Worm (Caenorhabditis elegans): ENCODE measurements around the gene K07F5.22.

Gene K07F5.22

ce11 chrIV:9866865-9867264 is 2.0 kb downstream of the K07F5.22 start:
- no peak for TF ChIP-seq hlh-26 (GFP tag; conservative IDR thresholded peaks at IDR 0.05)
- no peak for TF ChIP-seq egl-44 (GFP tag; IDR thresholded peaks at IDR 0.05)
- no peak for TF ChIP-seq ztf-28 (GFP tag; IDR thresholded peaks at IDR 0.05)
- no peak for TF ChIP-seq snpc-4 (GFP tag; optimal IDR thresholded peaks at IDR 0.05)
- no peak for TF ChIP-seq snpc-4 (tag; optimal IDR thresholded peaks at IDR 0.05)
- no peak for TF ChIP-seq B0035.1 (tag; optimal IDR thresholded peaks at IDR 0.05)
- TF ChIP-seq nhr-90 (tag; optimal IDR thresholded peaks at IDR 0.05): no peak
- TF ChIP-seq aptf-3 (GFP tag; IDR thresholded peaks at IDR 0.05): no peak
- TF ChIP-seq atf-7 (tag; optimal IDR thresholded peaks at IDR 0.05): no peak
- TF ChIP-seq F57C9.4 (tag; optimal IDR thresholded peaks at IDR 0.05): no peak
- no peak for TF ChIP-seq C17E4.6 (GFP tag; IDR thresholded peaks at IDR 0.05)
- no peak for TF ChIP-seq fkh-3 (tag; optimal IDR thresholded peaks at IDR 0.05)
- TF ChIP-seq dox-1 (GFP tag; IDR thresholded peaks at IDR 0.05): no peak
- TF ChIP-seq lag-1 (GFP tag; IDR thresholded peaks at IDR 0.05): no peak
- no peak for TF ChIP-seq lin-35 (GFP tag; optimal IDR thresholded peaks at IDR 0.05)
- TF ChIP-seq nfya-2 (GFP tag; IDR thresholded peaks at IDR 0.05): no peak
- TF ChIP-seq hsf-1 (GFP tag; IDR thresholded peaks at IDR 0.05): no peak
- TF ChIP-seq lsl-1 (GFP tag; optimal IDR thresholded peaks at IDR 0.05): no peak

- TF ChIP-seq madf-10 (tag; optimal IDR thresholded peaks at IDR 0.05) (no peak), die-1 (tag; optimal IDR thresholded peaks at IDR 0.05) (peak; percentile 55), F10E7.11 (tag; optimal IDR thresholded peaks at IDR 0.05) (no peak), F57C9.4 (tag; optimal IDR thresholded peaks at IDR 0.05) (no peak), ceh-27 (GFP tag; optimal IDR thresholded peaks at IDR 0.05) (peak; percentile 6), hsf-1 (GFP tag; IDR thresholded peaks at IDR 0.05) (peak; percentile 76), egl-44 (GFP tag; IDR thresholded peaks at IDR 0.05) (no peak), unc-130 (GFP tag; optimal IDR thresholded peaks at IDR 0.05) (no peak), pha-4 (tag; optimal IDR thresholded peaks at IDR 0.05) (no peak), chd-7 (tag; optimal IDR thresholded peaks at IDR 0.05) (peak; percentile 26), cebp-1 (GFP tag; IDR thresholded peaks at IDR 0.05) (no peak), cebp-1 (tag; optimal IDR thresholded peaks at IDR 0.05) (peak; percentile 27), mcd-1 (GFP tag; IDR thresholded peaks at IDR 0.05) (no peak), snpc-1.1 (tag; optimal IDR thresholded peaks at IDR 0.05; ENCODE audit: insufficient read depth) (no peak), mxl-1 (tag; optimal IDR thresholded peaks at IDR 0.05) (no peak), lin-40 (tag; optimal IDR thresholded peaks at IDR 0.05) (peak; percentile 84), let-526 (GFP tag; IDR thresholded peaks at IDR 0.05) (no peak), let-607 (tag; optimal IDR thresholded peaks at IDR 0.05) (peak in 1 of 2 experiments; percentile 8), pbrm-1 (GFP tag; IDR thresholded peaks at IDR 0.05) (no peak), lin-26 (GFP tag; IDR thresholded peaks at IDR 0.05) (peak; percentile 48; the same call in 1 of the 2 replicates), dpff-1 (tag; optimal IDR thresholded peaks at IDR 0.05) (no peak), aptf-3 (GFP tag; IDR thresholded peaks at IDR 0.05) (no peak), ztf-26 (tag; optimal IDR thresholded peaks at IDR 0.05) (peak; percentile 84), B0019.2 (GFP tag; conservative IDR thresholded peaks at IDR 0.05) (no peak), tbp1 (GFP tag; optimal IDR thresholded peaks at IDR 0.05) (peak; percentile 3), somi-1 (GFP tag; optimal IDR thresholded peaks at IDR 0.05) (peak; percentile 96), rpc-1 (optimal IDR thresholded peaks at IDR 0.05) (no peak), rpc-1 (tag; optimal IDR thresholded peaks at IDR 0.05) (no peak), F23B12.7 (tag; optimal IDR thresholded peaks at IDR 0.05; ENCODE audit: insufficient read depth) (no peak), nhr-80 (tag; optimal IDR thresholded peaks at IDR 0.05) (peak; percentile 3), Y56A3A.18 (GFP tag; IDR thresholded peaks at IDR 0.05) (no peak), T07F8.4 (tag; optimal IDR thresholded peaks at IDR 0.05) (no peak), ceh-58 (GFP tag; IDR thresholded peaks at IDR 0.05) (no peak), F49E8.2 (tag; optimal IDR thresholded peaks at IDR 0.05; ENCODE audit: insufficient read depth) (no peak), C06A6.2 (GFP tag; conservative IDR thresholded peaks at IDR 0.05) (0 out of 2 replicates have a peak, but pooled peaks have one; percentile 19)
Measured at ce11 chrIV:9867915-9868314, 3.0 kb downstream of the K07F5.22 start.
